Worm (Caenorhabditis elegans) whole organism, mixed stage, embryonic: ENCODE results near the gene ssna-1.
A peak's percentile ranks its signal among the peaks of the same experiment; 100 is the strongest.

ENCODE experiments used
- M03D4.4 ChIP-seq: sonication (generic microtip); optimal IDR thresholded peaks from 2 replicates; lab custom pipeline; 2017; ENCODE audit warnings: mild to moderate bottlenecking, missing genetic modification characterization, missing compliant biosample characterization
- blmp-1 ChIP-seq: fragments of 150-350 bp; optimal IDR thresholded peaks from 2 replicates; lab custom pipeline; 2014; ENCODE audit warnings: missing biosample characterization, missing genetic modification characterization
- ceh-39 ChIP-seq: fragments of 150-350 bp; optimal IDR thresholded peaks from 2 replicates; lab custom pipeline; 2014; ENCODE audit warnings: missing biosample characterization, missing genetic modification characterization
- ceh-43 ChIP-seq: fragments of 200-800 bp; sonication (Bioruptor generic); optimal IDR thresholded peaks from 2 replicates; lab custom pipeline; 2018; ENCODE audit warnings: mild to moderate bottlenecking, missing genetic modification characterization, moderate library complexity, missing compliant biosample characterization
- ceh-83 ChIP-seq: fragments of 200-800 bp; sonication (Bioruptor generic); optimal IDR thresholded peaks from 2 replicates; lab custom pipeline; 2018; ENCODE audit warnings: mild to moderate bottlenecking, missing genetic modification characterization, missing compliant biosample characterization
- ces-1 ChIP-seq: fragments of 150-350 bp; optimal IDR thresholded peaks from 2 replicates; lab custom pipeline; 2014; ENCODE audit warnings: missing biosample characterization, missing genetic modification reagents, missing genetic modification characterization
- cnd-1 ChIP-seq: fragments of 200-800 bp; sonication (Bioruptor generic); optimal IDR thresholded peaks from 2 replicates; lab custom pipeline; 2018; ENCODE audit warnings: mild to moderate bottlenecking, missing genetic modification characterization, missing compliant biosample characterization
- drap-1 ChIP-seq: fragments of 200-800 bp; sonication (Bioruptor generic); optimal IDR thresholded peaks from 3 replicates; lab custom pipeline; 2018; ENCODE audit warnings: mild to moderate bottlenecking, missing genetic modification characterization, missing compliant biosample characterization
- elt-1 ChIP-seq: sonication (generic microtip); optimal IDR thresholded peaks from 2 replicates; lab custom pipeline; 2017; ENCODE audit warnings: missing genetic modification characterization, mild to moderate bottlenecking, missing compliant biosample characterization, antibody characterized with exemption, moderate library complexity, borderline replicate concordance; ENCODE audit not compliant: insufficient read depth
- elt-3 ChIP-seq: fragments of 150-350 bp; optimal IDR thresholded peaks from 2 replicates; lab custom pipeline; 2014; ENCODE audit warnings: missing biosample characterization, missing genetic modification characterization
- flh-1 ChIP-seq: fragments of 200-800 bp; sonication (Bioruptor generic); optimal IDR thresholded peaks from 2 replicates; lab custom pipeline; 2018; ENCODE audit warnings: mild to moderate bottlenecking, missing genetic modification characterization, moderate library complexity, missing compliant biosample characterization
- ham-2 ChIP-seq: fragments of 200-800 bp; sonication (Bioruptor generic); optimal IDR thresholded peaks from 2 replicates; lab custom pipeline; 2018; ENCODE audit warnings: mild to moderate bottlenecking, missing genetic modification characterization, missing compliant biosample characterization
- lin-13 ChIP-seq: fragments of 150-350 bp; optimal IDR thresholded peaks from 2 replicates; lab custom pipeline; 2014; ENCODE audit warnings: missing biosample characterization, missing genetic modification characterization
- lin-32 ChIP-seq: fragments of 200-800 bp; sonication (Bioruptor generic); optimal IDR thresholded peaks from 2 replicates; lab custom pipeline; 2018; ENCODE audit warnings: mild to moderate bottlenecking, missing genetic modification characterization, missing compliant biosample characterization
- lsy-2 ChIP-seq: fragments of 150-350 bp; optimal IDR thresholded peaks from 2 replicates; lab custom pipeline; 2014; ENCODE audit warnings: missing biosample characterization, missing genetic modification characterization
- mab-5 ChIP-seq: fragments of 150-350 bp; optimal IDR thresholded peaks from 2 replicates; lab custom pipeline; 2014; ENCODE audit warnings: missing biosample characterization, missing genetic modification characterization
- mep-1 ChIP-seq: fragments of 150-350 bp; optimal IDR thresholded peaks from 2 replicates; lab custom pipeline; 2017; ENCODE audit warnings: missing biosample characterization, missing genetic modification reagents, missing genetic modification characterization, inconsistent platforms
- mls-2 ChIP-seq: sonication (generic microtip); optimal IDR thresholded peaks from 2 replicates; lab custom pipeline; 2016; ENCODE audit warnings: mild to moderate bottlenecking, missing genetic modification characterization, moderate library complexity, missing compliant biosample characterization
- nhr-12 ChIP-seq: fragments of 150-350 bp; optimal IDR thresholded peaks from 2 replicates; lab custom pipeline; 2014; ENCODE audit warnings: missing biosample characterization, missing genetic modification characterization
- nhr-2 ChIP-seq: fragments of 150-350 bp; optimal IDR thresholded peaks from 2 replicates; lab custom pipeline; 2014; ENCODE audit warnings: missing biosample characterization, missing genetic modification characterization
- nhr-237 ChIP-seq: fragments of 150-350 bp; optimal IDR thresholded peaks from 2 replicates; lab custom pipeline; 2014; ENCODE audit warnings: missing biosample characterization, missing genetic modification characterization
- nhr-28 ChIP-seq: fragments of 150-350 bp; optimal IDR thresholded peaks from 2 replicates; lab custom pipeline; 2014; ENCODE audit warnings: missing biosample characterization, missing genetic modification characterization
- pha-4 ChIP-seq: fragments of 150-350 bp; optimal IDR thresholded peaks from 2 replicates; lab custom pipeline; 2018; ENCODE audit warnings: missing biosample characterization, missing genetic modification reagents, missing genetic modification characterization
- sem-2 ChIP-seq: fragments of 200-800 bp; sonication (Bioruptor generic); optimal IDR thresholded peaks from 2 replicates; lab custom pipeline; 2018; ENCODE audit warnings: mild to moderate bottlenecking, missing genetic modification characterization, missing compliant biosample characterization
- snpc-4 ChIP-seq: fragments of 150-350 bp; optimal IDR thresholded peaks from 2 replicates; lab custom pipeline; 2014; ENCODE audit warnings: missing biosample characterization, missing genetic modification characterization
- sptf-1 ChIP-seq: sonication (generic microtip); optimal IDR thresholded peaks from 2 replicates; lab custom pipeline; 2017; ENCODE audit warnings: mild to moderate bottlenecking, missing genetic modification characterization, moderate library complexity, missing compliant biosample characterization
- tbx-8 ChIP-seq: fragments of 200-800 bp; sonication (Bioruptor generic); optimal IDR thresholded peaks from 2 replicates; lab custom pipeline; 2018; ENCODE audit warnings: mild to moderate bottlenecking, missing genetic modification characterization, moderate library complexity, missing compliant biosample characterization
- unc-120 ChIP-seq: sonication (generic microtip); optimal IDR thresholded peaks from 2 replicates; lab custom pipeline; 2017; ENCODE audit warnings: missing genetic modification characterization, missing compliant biosample characterization; ENCODE audit not compliant: poor library complexity, severe bottlenecking
- unc-39 ChIP-seq: fragments of 150-350 bp; optimal IDR thresholded peaks from 2 replicates; lab custom pipeline; 2014; ENCODE audit warnings: missing biosample characterization, missing genetic modification characterization
- unc-62 ChIP-seq: fragments of 150-350 bp; optimal IDR thresholded peaks from 2 replicates; lab custom pipeline; 2014; ENCODE audit warnings: missing biosample characterization, missing genetic modification reagents, missing genetic modification characterization
- zip-8 ChIP-seq: fragments of 150-350 bp; optimal IDR thresholded peaks from 2 replicates; lab custom pipeline; 2014; ENCODE audit warnings: missing biosample characterization, missing genetic modification characterization
- ztf-11 ChIP-seq: fragments of 150-350 bp; optimal IDR thresholded peaks from 2 replicates; lab custom pipeline; 2014; ENCODE audit warnings: missing biosample characterization, missing genetic modification characterization

Gene ssna-1

DNA sequence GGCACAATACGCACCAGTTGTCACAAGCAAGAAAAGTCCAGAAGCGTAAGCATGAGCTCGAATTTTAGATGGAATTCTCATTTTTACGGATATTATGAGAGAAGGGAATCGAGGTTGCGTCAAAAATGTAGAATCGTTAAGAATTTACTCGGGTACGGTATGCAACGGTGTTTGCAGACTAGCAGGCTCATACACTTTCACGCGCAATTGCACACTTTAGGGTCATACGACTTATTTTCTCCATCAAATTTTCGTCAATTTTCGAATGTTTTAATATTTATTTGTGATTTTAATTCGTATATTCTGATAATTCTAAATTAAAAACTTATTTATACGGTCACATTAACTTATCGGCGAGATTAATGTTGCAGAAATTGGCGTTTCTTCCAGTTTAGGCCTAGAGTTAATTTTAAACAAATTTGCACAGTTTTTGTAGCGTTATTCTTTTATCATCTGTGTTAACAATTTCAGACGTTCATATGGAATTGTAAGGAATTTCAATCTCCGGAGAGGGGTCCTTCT is 5.6 kb downstream of the ssna-1 start, which contains the start of the genes T07A9.15 and nog-1:
Gene T07A9.15, minus strand, starts transcription at position 138 of the 522 bp plus-strand sequence.
Gene nog-1, plus strand, starts transcription at position 472 of the 522 bp plus-strand sequence.
- TF ChIP-seq elt-1 (tag; lab: Kevin White, UChicago): no peak
- TF ChIP-seq ceh-39 (tag; lab: Kevin White, UChicago): peak; percentile 5
- TF ChIP-seq flh-1: no peak
- no peak for TF ChIP-seq nhr-12 (tag; lab: Kevin White, UChicago)
- no peak for TF ChIP-seq M03D4.4
- TF ChIP-seq nhr-2: no peak
- no peak for TF ChIP-seq mls-2 (tag; lab: Kevin White, UChicago)
- peak; percentile 34 for TF ChIP-seq sptf-1 (tag; lab: Kevin White, UChicago)
- no peak for TF ChIP-seq ceh-43 (GFP tag; lab: Kevin White, UChicago)
- TF ChIP-seq ham-2 (GFP tag; lab: Kevin White, UChicago): no peak
- no peak for TF ChIP-seq ceh-83 (GFP tag; lab: Kevin White, UChicago)
- no peak for TF ChIP-seq unc-62
- no peak for TF ChIP-seq unc-39
- TF ChIP-seq pha-4 (tag; lab: Kevin White, UChicago): peak; percentile 71
- TF ChIP-seq lin-13: peak; percentile 13
- peak; percentile 67 for TF ChIP-seq ces-1
- no peak for TF ChIP-seq cnd-1
- no peak for TF ChIP-seq sem-2 (GFP tag; lab: Kevin White, UChicago)
- no peak for TF ChIP-seq nhr-28 (tag; lab: Kevin White, UChicago)
- no peak for TF ChIP-seq ztf-11
- no peak for TF ChIP-seq mab-5 (tag; lab: Kevin White, UChicago)
- no peak for TF ChIP-seq snpc-4
- no peak for TF ChIP-seq elt-3 (tag; lab: Kevin White, UChicago)
- TF ChIP-seq zip-8: no peak
- peak; percentile 65 for TF ChIP-seq mep-1 (tag; lab: Kevin White, UChicago)
- TF ChIP-seq lsy-2: peak; percentile 98
- TF ChIP-seq unc-120 (tag; lab: Kevin White, UChicago): no peak
- no peak for TF ChIP-seq tbx-8 (GFP tag; lab: Kevin White, UChicago)
- TF ChIP-seq drap-1 (GFP tag; lab: Kevin White, UChicago): peak; percentile 59
- no peak for TF ChIP-seq lin-32 (GFP tag; lab: Kevin White, UChicago)
- peak; percentile 58 for TF ChIP-seq nhr-237 (tag; lab: Kevin White, UChicago)

DNA sequence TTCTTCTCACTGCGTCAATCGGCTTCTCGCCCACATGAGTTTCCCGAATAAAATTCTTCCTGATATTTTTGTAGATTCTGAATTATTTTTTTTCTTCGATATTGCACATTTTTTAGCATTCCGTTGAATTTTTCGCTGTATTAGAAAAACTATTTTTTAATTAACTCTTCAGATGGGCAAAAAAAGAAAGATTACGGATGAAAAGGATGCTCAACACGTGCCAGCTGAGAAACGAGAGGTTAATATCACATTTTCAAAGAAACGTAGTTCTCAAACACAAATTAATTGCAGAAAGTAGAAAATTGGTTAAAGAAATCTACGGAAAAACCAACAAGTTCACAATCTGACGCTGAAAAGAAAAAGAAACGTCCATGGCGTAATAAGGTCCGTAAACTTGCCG is 8.5 kb downstream of the ssna-1 start, which contains the start of gene rrp-8:
Gene rrp-8, plus strand, starts transcription at position 173 of the 400 bp plus-strand sequence.
- TF ChIP-seq nhr-12 (tag; lab: Kevin White, UChicago) (no peak), tbx-8 (GFP tag; lab: Kevin White, UChicago) (no peak), mep-1 (tag; lab: Kevin White, UChicago) (no peak), blmp-1 (tag; lab: Kevin White, UChicago) (no peak), mls-2 (tag; lab: Kevin White, UChicago) (no peak)
- TF ChIP-seq, all 35 proteins: peak for 0

DNA sequence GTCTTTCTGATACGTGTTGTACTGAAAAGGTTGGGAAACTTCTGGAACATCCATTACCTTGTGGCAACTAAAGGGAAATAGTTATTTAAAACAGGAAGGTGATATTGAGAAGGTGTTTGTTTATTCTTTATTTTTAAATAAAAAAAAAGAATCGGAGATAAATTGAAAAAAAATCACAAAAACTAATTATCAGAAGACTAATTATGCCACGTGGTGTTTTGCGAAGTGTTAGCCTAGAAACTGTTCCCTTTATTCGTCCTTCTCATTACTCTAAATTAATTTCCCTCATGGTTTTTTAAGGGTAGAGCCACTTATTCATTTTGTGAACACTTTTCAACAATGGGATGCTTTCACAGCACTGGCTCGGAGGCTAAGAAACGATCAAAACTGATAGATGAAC is 13.5 kb downstream of the ssna-1 start, which contains the start of gene gpa-4:
Gene gpa-4, plus strand, starts transcription at position 301 of the 400 bp plus-strand sequence.
- TF ChIP-seq nhr-28 (tag; lab: Kevin White, UChicago) (no peak), ceh-39 (tag; lab: Kevin White, UChicago) (no peak), unc-62 (no peak), blmp-1 (tag; lab: Kevin White, UChicago) (no peak)

DNA sequence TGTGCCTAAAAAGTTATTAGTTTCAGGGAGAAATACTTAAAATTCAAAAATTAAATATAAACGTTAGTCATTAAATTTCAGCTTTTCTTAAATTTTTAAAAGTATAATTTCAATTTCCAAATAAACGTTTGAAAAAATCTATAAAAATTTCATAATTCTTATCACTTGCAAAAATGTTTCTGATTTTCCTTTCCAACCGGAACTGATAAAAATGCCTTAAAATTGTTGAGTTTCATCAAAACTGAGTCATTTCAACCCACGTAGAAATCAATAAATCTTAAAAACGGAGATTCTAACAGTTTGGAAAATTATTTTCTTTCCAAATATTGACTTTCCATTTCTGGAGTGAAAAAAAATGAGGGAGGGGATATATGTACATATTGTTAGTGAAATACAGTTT is 21.0 kb downstream of the ssna-1 start:
- TF ChIP-seq tbx-8 (GFP tag; lab: Kevin White, UChicago) (no peak), drap-1 (GFP tag; lab: Kevin White, UChicago) (no peak), elt-1 (tag; lab: Kevin White, UChicago) (no peak), ceh-39 (tag; lab: Kevin White, UChicago) (no peak), ces-1 (no peak), sem-2 (GFP tag; lab: Kevin White, UChicago) (no peak)

DNA sequence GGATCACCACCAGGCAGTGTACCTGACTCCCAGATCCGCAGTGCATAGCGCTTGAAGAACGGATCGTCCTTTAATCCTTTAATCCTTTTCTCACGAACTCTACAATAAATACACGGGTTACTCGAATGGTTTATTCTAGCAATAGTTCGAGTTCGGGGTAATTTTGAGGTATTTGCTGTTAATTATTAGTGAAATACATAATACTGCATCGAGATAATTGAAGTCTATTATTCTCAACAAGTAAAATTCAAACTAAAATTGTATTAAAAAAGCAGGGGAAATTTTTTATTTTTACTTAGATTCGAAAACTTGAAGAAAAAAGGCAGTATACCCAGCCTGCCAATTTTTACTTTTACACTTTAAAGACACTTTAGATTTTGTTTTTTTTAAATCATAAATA is 22.1 kb downstream of the ssna-1 start, which contains the start of gene kgb-1:
Gene kgb-1, minus strand, starts transcription at position 101 of the 400 bp plus-strand sequence.
- TF ChIP-seq elt-1 (tag; lab: Kevin White, UChicago) (no peak), unc-120 (tag; lab: Kevin White, UChicago) (no peak), cnd-1 (no peak), unc-62 (no peak), lin-13 (no peak), drap-1 (GFP tag; lab: Kevin White, UChicago) (no peak), ztf-11 (no peak), lsy-2 (no peak), elt-3 (tag; lab: Kevin White, UChicago) (no peak), nhr-12 (tag; lab: Kevin White, UChicago) (no peak), sptf-1 (tag; lab: Kevin White, UChicago) (no peak), blmp-1 (tag; lab: Kevin White, UChicago) (no peak)
